Worm (Caenorhabditis elegans) whole organism, mixed stage, embryonic: ENCODE data around the gene C09H10.5.

Experiments used
- blmp-1 ChIP-seq: fragments of 150-350 bp; optimal IDR thresholded peaks from 2 replicates; lab custom pipeline; 2014; ENCODE audit warnings: missing biosample characterization, missing genetic modification characterization
- ceh-43 ChIP-seq: fragments of 200-800 bp; sonication (Bioruptor generic); optimal IDR thresholded peaks from 2 replicates; lab custom pipeline; 2018; ENCODE audit warnings: mild to moderate bottlenecking, missing genetic modification characterization, moderate library complexity, missing compliant biosample characterization
- elt-1 ChIP-seq: sonication (generic microtip); optimal IDR thresholded peaks from 2 replicates; lab custom pipeline; 2017; ENCODE audit warnings: missing genetic modification characterization, mild to moderate bottlenecking, missing compliant biosample characterization, antibody characterized with exemption, moderate library complexity, borderline replicate concordance; ENCODE audit not compliant: insufficient read depth
- ham-2 ChIP-seq: fragments of 200-800 bp; sonication (Bioruptor generic); optimal IDR thresholded peaks from 2 replicates; lab custom pipeline; 2018; ENCODE audit warnings: mild to moderate bottlenecking, missing genetic modification characterization, missing compliant biosample characterization
- lin-13 ChIP-seq: fragments of 150-350 bp; optimal IDR thresholded peaks from 2 replicates; lab custom pipeline; 2014; ENCODE audit warnings: missing biosample characterization, missing genetic modification characterization
- nhr-12 ChIP-seq: fragments of 150-350 bp; optimal IDR thresholded peaks from 2 replicates; lab custom pipeline; 2014; ENCODE audit warnings: missing biosample characterization, missing genetic modification characterization
- nhr-237 ChIP-seq: fragments of 150-350 bp; optimal IDR thresholded peaks from 2 replicates; lab custom pipeline; 2014; ENCODE audit warnings: missing biosample characterization, missing genetic modification characterization
- pha-4 ChIP-seq: fragments of 150-350 bp; optimal IDR thresholded peaks from 2 replicates; lab custom pipeline; 2018; ENCODE audit warnings: missing biosample characterization, missing genetic modification reagents, missing genetic modification characterization
- snpc-4 ChIP-seq: fragments of 150-350 bp; optimal IDR thresholded peaks from 2 replicates; lab custom pipeline; 2014; ENCODE audit warnings: missing biosample characterization, missing genetic modification characterization
- unc-62 ChIP-seq: fragments of 150-350 bp; optimal IDR thresholded peaks from 2 replicates; lab custom pipeline; 2014; ENCODE audit warnings: missing biosample characterization, missing genetic modification reagents, missing genetic modification characterization

ce11 chrII:11103052-11103451 lies 505 bp downstream of the C09H10.5 start:
- TF ChIP-seq snpc-4 (tag; lab: Kevin White, UChicago) = no peak
- no peak for TF ChIP-seq unc-62 (GFP tag; lab: Kevin White, UChicago)
- TF ChIP-seq nhr-237 = peak; percentile 26
- no peak for TF ChIP-seq ceh-43 (GFP tag; lab: Kevin White, UChicago)
- no peak for TF ChIP-seq blmp-1
- no peak for TF ChIP-seq elt-1
- TF ChIP-seq ham-2 (GFP tag; lab: Kevin White, UChicago) = no peak
- no peak for TF ChIP-seq nhr-12 (tag; lab: Kevin White, UChicago)
- peak; percentile 25 for TF ChIP-seq pha-4
- no peak for TF ChIP-seq lin-13 (tag; lab: Kevin White, UChicago)
